Worm (Caenorhabditis elegans): ENCODE data around the gene ech-4.
A peak's percentile ranks its signal among the peaks of the same experiment; 100 is the strongest.

Gene ech-4

DNA sequence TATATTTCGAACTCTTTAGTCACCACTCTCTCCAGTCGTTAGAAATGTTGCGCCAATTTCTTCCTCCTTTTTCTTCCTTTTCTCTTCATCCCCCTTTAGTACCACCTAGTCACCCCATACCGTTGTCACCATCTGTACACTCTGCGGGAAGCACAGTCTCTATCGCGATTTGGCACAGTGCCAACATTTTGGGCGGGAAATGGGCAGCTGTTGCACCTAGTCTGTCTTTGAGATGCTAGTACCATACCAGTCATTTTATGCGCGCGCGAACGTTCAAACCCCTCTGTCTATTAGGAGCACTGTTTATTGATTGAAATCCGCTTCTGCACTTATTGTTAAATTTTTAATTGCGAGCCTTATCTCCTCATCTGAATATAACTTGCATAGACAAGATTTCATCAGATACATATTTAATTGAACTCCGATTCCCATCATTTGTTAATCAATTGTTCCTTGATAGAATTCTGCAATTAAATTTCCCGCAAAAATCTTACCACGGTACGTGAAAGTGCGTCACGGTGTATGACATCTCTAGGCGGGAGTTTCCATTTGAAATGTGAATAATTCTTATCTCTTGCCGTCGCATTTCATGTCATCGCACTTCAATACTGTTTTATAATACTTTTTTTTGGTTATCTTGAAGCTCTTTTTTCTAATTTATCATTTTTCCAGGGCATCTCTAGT, 35.9 kb upstream of the ech-4 start, which contains the start of gene cdl-1:
cdl-1 (plus strand) TSS at position 673 of the 684 bp plus-strand sequence.
- no peak for TF ChIP-seq nfya-1 (tag; optimal IDR thresholded peaks at IDR 0.05; ENCODE audit: borderline replicate concordance, insufficient read depth)
- no peak for TF ChIP-seq F10E7.11 (tag; optimal IDR thresholded peaks at IDR 0.05)
- TF ChIP-seq cebp-2 (GFP tag; IDR thresholded peaks at IDR 0.05): no peak
- peak; percentile 44 for TF ChIP-seq ZK185.1 (tag; optimal IDR thresholded peaks at IDR 0.05; ENCODE audit: poor library complexity, severe bottlenecking)
- TF ChIP-seq attf-5 (GFP tag; optimal IDR thresholded peaks at IDR 0.05): peak; percentile 67
- no peak for TF ChIP-seq tlf-1 (GFP tag; optimal IDR thresholded peaks at IDR 0.05)
- TF ChIP-seq dox-1 (GFP tag; IDR thresholded peaks at IDR 0.05): 0 out of 2 replicates have a peak, but pooled peaks have one; percentile 15
- no peak for TF ChIP-seq unc-130 (GFP tag; optimal IDR thresholded peaks at IDR 0.05)
- TF ChIP-seq mes-4 (tag; optimal IDR thresholded peaks at IDR 0.05): no peak
- TF ChIP-seq mcd-1 (GFP tag; IDR thresholded peaks at IDR 0.05): peak; percentile 15; the same call in 1 of the 2 replicates
- no peak for TF ChIP-seq xnd-1 (tag; optimal IDR thresholded peaks at IDR 0.05)
- peak; percentile 3 for TF ChIP-seq F23B12.7 (tag; optimal IDR thresholded peaks at IDR 0.05; ENCODE audit: insufficient read depth)
- TF ChIP-seq T07F8.4 (tag; optimal IDR thresholded peaks at IDR 0.05): no peak
- TF ChIP-seq bed-1 (GFP tag; IDR thresholded peaks at IDR 0.05): no peak
- TF ChIP-seq ceh-27 (GFP tag; optimal IDR thresholded peaks at IDR 0.05): peak; percentile 37
- peak; percentile 52 for TF ChIP-seq pha-4 (tag; optimal IDR thresholded peaks at IDR 0.05)
- no peak for TF ChIP-seq ets-4 (GFP tag; optimal IDR thresholded peaks at IDR 0.05)
- TF ChIP-seq gei-17 (GFP tag; optimal IDR thresholded peaks at IDR 0.05): no peak
- TF ChIP-seq Y53G8AR.9 (GFP tag; conservative IDR thresholded peaks at IDR 0.05): no peak
- TF ChIP-seq lag-1 (GFP tag; IDR thresholded peaks at IDR 0.05): no peak
- TF ChIP-seq aptf-2 (GFP tag; conservative IDR thresholded peaks at IDR 0.05): no peak
- no peak for TF ChIP-seq F52B5.7 (tag; optimal IDR thresholded peaks at IDR 0.05)
- TF ChIP-seq let-607 (tag; optimal IDR thresholded peaks at IDR 0.05): no peak
- no peak for TF ChIP-seq cebp-1 (GFP tag; IDR thresholded peaks at IDR 0.05)
- peak; percentile 46 for TF ChIP-seq cebp-1 (tag; optimal IDR thresholded peaks at IDR 0.05)
- peak; percentile 79 for TF ChIP-seq dpl-1 (GFP tag; optimal IDR thresholded peaks at IDR 0.05)
- no peak for TF ChIP-seq ztf-28 (GFP tag; IDR thresholded peaks at IDR 0.05)
- TF ChIP-seq efl-1 (GFP tag; optimal IDR thresholded peaks at IDR 0.05): peak; percentile 78
- peak; percentile 63; the same call in 1 of the 2 replicates for TF ChIP-seq madf-3 (GFP tag; IDR thresholded peaks at IDR 0.05)
- TF ChIP-seq madf-6 (GFP tag; IDR thresholded peaks at IDR 0.05): peak; percentile 54; the same call in 1 of the 2 replicates
- no peak for TF ChIP-seq lir-1 (GFP tag; conservative IDR thresholded peaks at IDR 0.05)
- peak in 1 of 3 experiments; percentile 84 for TF ChIP-seq lin-35 (GFP tag; optimal IDR thresholded peaks at IDR 0.05)
- TF ChIP-seq snpc-3.4 (tag; optimal IDR thresholded peaks at IDR 0.05): no peak
- TF ChIP-seq lsl-1 (GFP tag; optimal IDR thresholded peaks at IDR 0.05): no peak
- TF ChIP-seq lin-54 (GFP tag; optimal IDR thresholded peaks at IDR 0.05): peak; percentile 85

- TF ChIP-seq ekl-4 (GFP tag; IDR thresholded peaks at IDR 0.05) (peak; percentile 39; the same call in 1 of the 2 replicates), him-1 (tag; optimal IDR thresholded peaks at IDR 0.05) (peak; percentile 72), tlf-1 (GFP tag; optimal IDR thresholded peaks at IDR 0.05) (no peak)
These were observed 33.6 kb upstream of the ech-4 start, which contains the start of gene tag-209 for ce11 chrII:10787240-10787639. Gene tag-209, plus strand, starts transcription at chrII:10787312.
